Worm (Caenorhabditis elegans): Measurements from ENCODE around the gene F53A2.1.

F53A2.1 gene

DNA sequence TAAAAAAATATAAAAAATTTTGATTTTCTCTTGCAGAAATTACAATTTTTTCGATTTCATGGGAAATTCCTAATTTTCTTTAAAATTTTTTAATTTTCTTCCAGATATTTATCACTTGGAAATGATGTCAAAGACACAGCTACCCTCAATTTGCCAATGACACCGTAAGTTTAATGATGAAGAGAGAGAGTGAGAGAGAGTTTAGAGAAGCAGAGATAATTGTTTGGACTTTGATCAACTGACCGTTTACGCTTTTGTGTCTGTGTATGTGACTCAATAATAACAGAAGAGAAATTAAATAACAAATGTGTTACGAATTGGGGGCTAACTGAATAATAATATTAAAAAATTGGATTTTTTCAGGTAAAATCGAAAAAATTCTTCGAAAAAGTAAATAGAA lies 14.1 kb downstream of the F53A2.1 start:
- peak in 1 of 2 experiments; percentile 30 for TF ChIP-seq lsy-2 (tag; optimal IDR thresholded peaks at IDR 0.05)
- TF ChIP-seq saeg-2 (GFP tag; IDR thresholded peaks at IDR 0.05), result no peak
- peak; percentile 69 for TF ChIP-seq hlh-30 (tag; optimal IDR thresholded peaks at IDR 0.05; ENCODE audit: insufficient read depth)
- TF ChIP-seq F37D6.2 (tag; optimal IDR thresholded peaks at IDR 0.05), result no peak
- TF ChIP-seq dve-1 (tag; optimal IDR thresholded peaks at IDR 0.05; ENCODE audit: insufficient read depth), result peak; percentile 66
- TF ChIP-seq zip-2 (tag; optimal IDR thresholded peaks at IDR 0.05), result no peak
- TF ChIP-seq nhr-77 (tag; optimal IDR thresholded peaks at IDR 0.05), result peak; percentile 67
- TF ChIP-seq nhr-28 (tag; optimal IDR thresholded peaks at IDR 0.05), result peak; percentile 40
- TF ChIP-seq ZK546.5 (tag; optimal IDR thresholded peaks at IDR 0.05), result no peak
- no peak for TF ChIP-seq jun-1 (tag; optimal IDR thresholded peaks at IDR 0.05)
- TF ChIP-seq mep-1 (tag; optimal IDR thresholded peaks at IDR 0.05), result peak; percentile 6
- TF ChIP-seq dmd-6 (GFP tag; IDR thresholded peaks at IDR 0.05), result no peak
- TF ChIP-seq ctbp-1 (GFP tag; IDR thresholded peaks at IDR 0.05), result no peak
- TF ChIP-seq daf-16 (GFP tag; optimal IDR thresholded peaks at IDR 0.05), result no peak
- peak; percentile 83 for TF ChIP-seq daf-16 (tag; optimal IDR thresholded peaks at IDR 0.05)

DNA sequence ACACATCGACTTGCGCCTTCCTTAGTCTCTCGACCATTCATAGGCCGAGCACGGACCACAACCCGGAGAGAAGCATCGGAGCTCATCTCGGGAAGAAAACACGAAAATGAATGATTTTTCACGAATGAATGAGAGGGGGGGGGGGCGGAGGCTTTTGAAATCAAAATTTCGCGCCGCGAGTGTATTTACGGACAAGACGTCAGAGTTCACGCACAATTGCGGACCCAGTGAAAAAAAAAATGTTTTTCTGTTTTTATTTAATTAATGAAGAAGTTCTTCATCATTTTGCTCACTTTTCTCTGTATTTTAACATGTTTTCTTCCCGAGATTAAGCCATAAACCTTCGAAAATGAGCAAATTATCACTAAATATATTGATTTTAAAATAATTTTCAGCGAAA lies 17.5 kb downstream of the F53A2.1 start, which contains the start of the genes klp-19 and slc-36.1:
Gene klp-19, minus strand, starts transcription at position 153 of the 400 bp plus-strand sequence.
Gene slc-36.1, plus strand, starts transcription at position 396 of the 400 bp plus-strand sequence.
- TF ChIP-seq unc-62 (GFP tag; optimal IDR thresholded peaks at IDR 0.05 in 1 of 2) (no peak), unc-62 (tag; optimal IDR thresholded peaks at IDR 0.05) (no peak), daf-8 (GFP tag; IDR thresholded peaks at IDR 0.05) (no peak), ztf-7 (tag; optimal IDR thresholded peaks at IDR 0.05) (no peak), zip-2 (tag; optimal IDR thresholded peaks at IDR 0.05) (no peak), nhr-41 (GFP tag; IDR thresholded peaks at IDR 0.05) (no peak), nhr-76 (tag; optimal IDR thresholded peaks at IDR 0.05) (no peak), lsy-2 (tag; optimal IDR thresholded peaks at IDR 0.05) (peak in 1 of 2 experiments; percentile 53), ceh-20 (GFP tag; IDR thresholded peaks at IDR 0.05) (no peak), zag-1 (tag; optimal IDR thresholded peaks at IDR 0.05) (no peak), nhr-48 (tag; optimal IDR thresholded peaks at IDR 0.05) (no peak), ztf-11 (tag; optimal IDR thresholded peaks at IDR 0.05) (no peak), lin-39 (tag; optimal IDR thresholded peaks at IDR 0.05) (no peak), dmd-8 (GFP tag; IDR thresholded peaks at IDR 0.05) (no peak), mes-2 (tag; optimal IDR thresholded peaks at IDR 0.05; ENCODE audit: poor library complexity, severe bottlenecking) (peak; percentile 67), ces-1 (GFP tag; optimal IDR thresholded peaks at IDR 0.05) (no peak), D1046.2 (GFP tag; IDR thresholded peaks at IDR 0.05) (no peak), daf-16 (GFP tag; optimal IDR thresholded peaks at IDR 0.05) (no peak), daf-16 (tag; optimal IDR thresholded peaks at IDR 0.05) (peak; percentile 15), F26F4.8 (GFP tag; conservative IDR thresholded peaks at IDR 0.05) (no peak), saeg-2 (GFP tag; IDR thresholded peaks at IDR 0.05) (no peak), ama-1 (optimal IDR thresholded peaks at IDR 0.05) (no peak), dmd-6 (GFP tag; IDR thresholded peaks at IDR 0.05) (no peak), attf-4 (tag; optimal IDR thresholded peaks at IDR 0.05) (no peak), lir-3 (tag; optimal IDR thresholded peaks at IDR 0.05) (no peak), vab-7 (GFP tag; IDR thresholded peaks at IDR 0.05) (no peak), rbr-2 (tag; optimal IDR thresholded peaks at IDR 0.05) (peak; percentile 26), snpc-1.2 (GFP tag; IDR thresholded peaks at IDR 0.05) (no peak), lin-15B (tag; optimal IDR thresholded peaks at IDR 0.05) (no peak), zfp-3 (GFP tag; conservative IDR thresholded peaks at IDR 0.05) (no peak), lin-13 (GFP tag; optimal IDR thresholded peaks at IDR 0.05) (no peak), hmg-1.1 (GFP tag; IDR thresholded peaks at IDR 0.05) (0 out of 2 replicates have a peak, but pooled peaks have one; percentile 35), R02D3.7 (tag; optimal IDR thresholded peaks at IDR 0.05) (no peak), sdz-12 (GFP tag; optimal IDR thresholded peaks at IDR 0.05) (no peak), nhr-11 (tag; optimal IDR thresholded peaks at IDR 0.05) (no peak), Y75B8A.6 (GFP tag; IDR thresholded peaks at IDR 0.05) (no peak), F37D6.2 (tag; optimal IDR thresholded peaks at IDR 0.05) (no peak), ctbp-1 (GFP tag; IDR thresholded peaks at IDR 0.05) (no peak), lin-29 (GFP tag; IDR thresholded peaks at IDR 0.05) (no peak), Y5F2A.4 (GFP tag; optimal IDR thresholded peaks at IDR 0.05) (no peak), php-3 (GFP tag; IDR thresholded peaks at IDR 0.05) (no peak), spr-3 (GFP tag; optimal IDR thresholded peaks at IDR 0.05) (no peak), nhr-10 (tag; optimal IDR thresholded peaks at IDR 0.05) (no peak), zip-11 (GFP tag; IDR thresholded peaks at IDR 0.05) (no peak)

All from whole organism, L4 larva.